Worm (Caenorhabditis elegans) whole organism, young adult: ENCODE results near the gene Y47D3A.1.

Source experiments
- F22D6.2 ChIP-seq: sonication (generic microtip); optimal IDR thresholded peaks from 2 replicates; lab custom pipeline; 2016; ENCODE audit warnings: mild to moderate bottlenecking, missing genetic modification characterization, missing compliant biosample characterization
- F23B12.7 ChIP-seq: sonication (generic microtip); optimal IDR thresholded peaks from 2 replicates; lab custom pipeline; 2017; ENCODE audit warnings: missing genetic modification characterization, mild to moderate bottlenecking, missing compliant biosample characterization, antibody characterized with exemption, moderate library complexity; ENCODE audit not compliant: insufficient read depth
- F33H1.4 ChIP-seq: fragments of 200-800 bp; sonication (Bioruptor generic); IDR thresholded peaks from 2 replicates; pipeline ENCODE4 v1.3.6; 2022; ENCODE audit warnings: missing genetic modification reagents, missing genetic modification characterization, missing compliant biosample characterization
- F37B4.10 ChIP-seq: fragments of 200-800 bp; sonication (Bioruptor generic); IDR thresholded peaks from 2 replicates; pipeline ENCODE4 v1.3.6; 2022; ENCODE audit warnings: missing genetic modification characterization, missing compliant biosample characterization
- F39B2.1 ChIP-seq: fragments of 200-800 bp; sonication (Bioruptor generic); IDR thresholded peaks from 2 replicates; pipeline ENCODE4 v1.3.6; 2022; ENCODE audit warnings: missing genetic modification reagents, missing genetic modification characterization, missing compliant biosample characterization
- F49E8.2 ChIP-seq: sonication (generic microtip); optimal IDR thresholded peaks from 3 replicates; lab custom pipeline; 2017; ENCODE audit warnings: missing genetic modification characterization, mild to moderate bottlenecking, missing compliant biosample characterization, antibody characterized with exemption, moderate library complexity; ENCODE audit not compliant: insufficient read depth
- F57A8.1 ChIP-seq: fragments of 200-800 bp; sonication (Bioruptor generic); optimal IDR thresholded peaks from 2 replicates; lab custom pipeline; 2018; ENCODE audit warnings: mild to moderate bottlenecking, missing genetic modification characterization, moderate library complexity, missing compliant biosample characterization
- T26A5.8 ChIP-seq: sonication (generic microtip); optimal IDR thresholded peaks from 2 replicates; lab custom pipeline; 2016; ENCODE audit warnings: missing genetic modification characterization, missing compliant biosample characterization
- Y56A3A.18 ChIP-seq: fragments of 200-800 bp; sonication (Bioruptor generic); IDR thresholded peaks from 2 replicates; pipeline ENCODE4 v1.3.6; 2022; ENCODE audit warnings: missing genetic modification reagents, missing genetic modification characterization, missing compliant biosample characterization
- Y95B8A.8 ChIP-seq: fragments of 200-800 bp; sonication (Bioruptor generic); IDR thresholded peaks from 2 replicates; pipeline ENCODE4 v1.3.6; 2022; ENCODE audit warnings: missing genetic modification reagents, missing genetic modification characterization, missing compliant biosample characterization
- ama-1 ChIP-seq, 3 experiments: fragments of 150-350 bp in 1 of 3; sonication (generic microtip) in 2 of 3; optimal IDR thresholded peaks; 2 replicates each; lab custom pipeline; 2014 to 2018; ENCODE audit warnings: missing biosample characterization in 2 of 3, missing genetic modification characterization in 2 of 3, missing genetic modification reagents in 2 of 3
- aptf-3 ChIP-seq: fragments of 200-800 bp; sonication (Bioruptor generic); IDR thresholded peaks from 2 replicates; pipeline ENCODE4 v1.3.6; 2022; ENCODE audit warnings: missing genetic modification characterization, missing compliant biosample characterization
- atf-7 ChIP-seq: sonication (generic microtip); optimal IDR thresholded peaks from 2 replicates; lab custom pipeline; 2017; ENCODE audit warnings: mild to moderate bottlenecking, missing genetic modification characterization, missing compliant biosample characterization
- attf-5 ChIP-seq: fragments of 200-800 bp; sonication (Bioruptor generic); optimal IDR thresholded peaks from 2 replicates; lab custom pipeline; 2018; ENCODE audit warnings: mild to moderate bottlenecking, missing genetic modification characterization, missing compliant biosample characterization
- bed-1 ChIP-seq: fragments of 200-800 bp; sonication (Bioruptor generic); IDR thresholded peaks from 2 replicates; pipeline ENCODE4 v1.3.6; 2022; ENCODE audit warnings: missing genetic modification reagents, missing genetic modification characterization, missing compliant biosample characterization
- bed-2 ChIP-seq: fragments of 200-800 bp; sonication (Bioruptor generic); IDR thresholded peaks from 2 replicates; pipeline ENCODE4 v1.3.6; 2022; ENCODE audit warnings: missing genetic modification reagents, missing genetic modification characterization, missing compliant biosample characterization
- cebp-2 ChIP-seq: fragments of 200-800 bp; sonication (Bioruptor generic); IDR thresholded peaks from 2 replicates; pipeline ENCODE4 v1.3.6; 2022; ENCODE audit warnings: missing genetic modification characterization, missing compliant biosample characterization
- ceh-100 ChIP-seq: fragments of 200-800 bp; sonication (Bioruptor generic); IDR thresholded peaks from 2 replicates; pipeline ENCODE4 v1.3.6; 2022; ENCODE audit warnings: missing genetic modification reagents, missing genetic modification characterization, missing compliant biosample characterization
- ceh-27 ChIP-seq: fragments of 200-800 bp; sonication (Bioruptor generic); optimal IDR thresholded peaks from 2 replicates; lab custom pipeline; 2018; ENCODE audit warnings: mild to moderate bottlenecking, missing genetic modification characterization, moderate library complexity, missing compliant biosample characterization
- ceh-79 ChIP-seq: sonication (generic microtip); optimal IDR thresholded peaks from 2 replicates; lab custom pipeline; 2017; ENCODE audit warnings: mild to moderate bottlenecking, missing genetic modification characterization, missing compliant biosample characterization
- die-1 ChIP-seq: sonication (generic microtip); optimal IDR thresholded peaks from 2 replicates; lab custom pipeline; 2016; ENCODE audit warnings: missing genotype, mild to moderate bottlenecking, missing genetic modification characterization, missing compliant biosample characterization
- dox-1 ChIP-seq: fragments of 200-800 bp; sonication (Bioruptor generic); IDR thresholded peaks from 2 replicates; pipeline ENCODE4 v1.3.6; 2022; ENCODE audit warnings: missing genetic modification reagents, missing genetic modification characterization, missing compliant biosample characterization
- ekl-4 ChIP-seq: fragments of 200-800 bp; sonication (Bioruptor generic); IDR thresholded peaks from 2 replicates; pipeline ENCODE4 v1.3.6; 2022; ENCODE audit warnings: missing genetic modification reagents, missing genetic modification characterization, missing compliant biosample characterization
- gei-17 ChIP-seq: fragments of 200-800 bp; sonication (Bioruptor generic); optimal IDR thresholded peaks from 2 replicates; lab custom pipeline; 2018; ENCODE audit warnings: mild to moderate bottlenecking, missing genetic modification characterization, missing compliant biosample characterization
- hlh-12 ChIP-seq: sonication (generic microtip); optimal IDR thresholded peaks from 2 replicates; lab custom pipeline; 2016; ENCODE audit warnings: missing genetic modification characterization, missing compliant biosample characterization
- hlh-26 ChIP-seq: fragments of 200-800 bp; sonication (Bioruptor generic); conservative IDR thresholded peaks from 2 replicates; pipeline ENCODE4 v1.3.6; 2022; ENCODE audit warnings: missing genetic modification reagents, missing genetic modification characterization, missing compliant biosample characterization
- hsf-1 ChIP-seq: fragments of 200-800 bp; sonication (Bioruptor generic); IDR thresholded peaks from 2 replicates; pipeline ENCODE4 v1.3.6; 2022; ENCODE audit warnings: missing genetic modification reagents, missing genetic modification characterization, missing compliant biosample characterization
- let-526 ChIP-seq: fragments of 200-800 bp; sonication (Bioruptor generic); IDR thresholded peaks from 2 replicates; pipeline ENCODE4 v1.3.6; 2022; ENCODE audit warnings: missing genetic modification reagents, missing genetic modification characterization, missing compliant biosample characterization
- let-607 ChIP-seq, 2 experiments: fragments of 200-800 bp in 1 of 2; sonication (Bioruptor generic) in 1 of 2; sonication (generic microtip) in 1 of 2; optimal IDR thresholded peaks; 2 replicates each; lab custom pipeline; 2016 to 2018; ENCODE audit warnings: mild to moderate bottlenecking in 2 of 2, missing compliant biosample characterization in 2 of 2, missing genetic modification characterization in 2 of 2, moderate library complexity in 2 of 2, missing genotype in 1 of 2
- lin-26 ChIP-seq: fragments of 200-800 bp; sonication (Bioruptor generic); IDR thresholded peaks from 2 replicates; pipeline ENCODE4 v1.3.6; 2022; ENCODE audit warnings: missing genetic modification reagents, missing genetic modification characterization, missing compliant biosample characterization
- lin-35 ChIP-seq, 3 experiments: fragments of 150-350 bp in 2 of 3; sonication (generic microtip) in 1 of 3; optimal IDR thresholded peaks; 2 replicates each; lab custom pipeline; 2014 to 2018; ENCODE audit warnings: missing biosample characterization in 3 of 3, missing genetic modification characterization in 3 of 3, missing genetic modification reagents in 3 of 3
- lin-40 ChIP-seq: sonication (generic microtip); optimal IDR thresholded peaks from 2 replicates; lab custom pipeline; 2016; ENCODE audit warnings: missing genetic modification characterization, mild to moderate bottlenecking, missing compliant biosample characterization, missing genotype, missing genetic modification reagents
- nfya-1 ChIP-seq: sonication (generic microtip); optimal IDR thresholded peaks from 2 replicates; lab custom pipeline; 2017; ENCODE audit warnings: antibody characterized with exemption, missing compliant biosample characterization, missing genetic modification characterization, borderline replicate concordance; ENCODE audit not compliant: insufficient read depth
- nfya-2 ChIP-seq: fragments of 200-800 bp; sonication (Bioruptor generic); IDR thresholded peaks from 2 replicates; pipeline ENCODE4 v1.3.6; 2022; ENCODE audit warnings: missing genetic modification reagents, missing genetic modification characterization, missing compliant biosample characterization
- nhr-120 ChIP-seq: fragments of 200-800 bp; sonication (Bioruptor generic); IDR thresholded peaks from 2 replicates; pipeline ENCODE4 v1.3.6; 2022; ENCODE audit warnings: missing genetic modification characterization, missing compliant biosample characterization
- nhr-179 ChIP-seq: sonication (generic microtip); optimal IDR thresholded peaks from 2 replicates; lab custom pipeline; 2016; ENCODE audit warnings: mild to moderate bottlenecking, missing genetic modification characterization, missing compliant biosample characterization
- nhr-90 ChIP-seq: sonication (generic microtip); optimal IDR thresholded peaks from 2 replicates; lab custom pipeline; 2016; ENCODE audit warnings: missing genotype, mild to moderate bottlenecking, missing genetic modification characterization, missing compliant biosample characterization
- repo-1 ChIP-seq: sonication (generic microtip); optimal IDR thresholded peaks from 2 replicates; lab custom pipeline; 2017; ENCODE audit warnings: mild to moderate bottlenecking, missing genetic modification characterization, missing compliant biosample characterization
- rpc-1 ChIP-seq, 2 experiments: fragments of 150-350 bp in 1 of 2; sonication (generic microtip) in 1 of 2; optimal IDR thresholded peaks; 2 replicates each; lab custom pipeline; 2014 to 2018; ENCODE audit warnings: missing biosample characterization in 1 of 2, missing genetic modification characterization in 1 of 2, missing genetic modification reagents in 1 of 2, missing genotype in 1 of 2
- snpc-1.3 ChIP-seq: sonication (generic microtip); optimal IDR thresholded peaks from 2 replicates; lab custom pipeline; 2017; ENCODE audit warnings: missing genetic modification characterization, mild to moderate bottlenecking, missing compliant biosample characterization, antibody characterized with exemption, moderate library complexity, missing genotype, missing genetic modification reagents; ENCODE audit not compliant: insufficient read depth
- snpc-4 ChIP-seq, 5 experiments: fragments of 150-350 bp in 1 of 5; sonication (generic microtip) in 4 of 5; optimal IDR thresholded peaks; 2 replicates each; lab custom pipeline; 2014 to 2018; ENCODE audit warnings: missing genetic modification characterization in 5 of 5, missing biosample characterization in 3 of 5, antibody characterized with exemption in 2 of 5, mild to moderate bottlenecking in 2 of 5, missing compliant biosample characterization in 2 of 5, missing genotype in 2 of 5, moderate library complexity in 2 of 5, missing genetic modification reagents in 1 of 5
- unc-130 ChIP-seq: sonication (generic microtip); optimal IDR thresholded peaks from 2 replicates; lab custom pipeline; 2016; ENCODE audit warnings: missing genetic modification reagents, missing genetic modification characterization, missing compliant biosample characterization
- unc-62 ChIP-seq: fragments of 150-350 bp; optimal IDR thresholded peaks from 2 replicates; lab custom pipeline; 2014; ENCODE audit warnings: missing biosample characterization, missing genetic modification reagents, missing genetic modification characterization
- ztf-18 ChIP-seq: sonication (generic microtip); optimal IDR thresholded peaks from 2 replicates; lab custom pipeline; 2016; ENCODE audit warnings: missing genotype, mild to moderate bottlenecking, missing genetic modification characterization, missing compliant biosample characterization
- ztf-3 ChIP-seq: fragments of 200-800 bp; sonication (Bioruptor generic); optimal IDR thresholded peaks from 2 replicates; lab custom pipeline; 2018; ENCODE audit warnings: mild to moderate bottlenecking, missing genetic modification characterization, missing compliant biosample characterization
- ztf-6 ChIP-seq: fragments of 200-800 bp; sonication (Bioruptor generic); IDR thresholded peaks from 2 replicates; pipeline ENCODE4 v1.3.6; 2022; ENCODE audit warnings: missing genetic modification reagents, missing genetic modification characterization, missing compliant biosample characterization

Y47D3A.1 gene

DNA sequence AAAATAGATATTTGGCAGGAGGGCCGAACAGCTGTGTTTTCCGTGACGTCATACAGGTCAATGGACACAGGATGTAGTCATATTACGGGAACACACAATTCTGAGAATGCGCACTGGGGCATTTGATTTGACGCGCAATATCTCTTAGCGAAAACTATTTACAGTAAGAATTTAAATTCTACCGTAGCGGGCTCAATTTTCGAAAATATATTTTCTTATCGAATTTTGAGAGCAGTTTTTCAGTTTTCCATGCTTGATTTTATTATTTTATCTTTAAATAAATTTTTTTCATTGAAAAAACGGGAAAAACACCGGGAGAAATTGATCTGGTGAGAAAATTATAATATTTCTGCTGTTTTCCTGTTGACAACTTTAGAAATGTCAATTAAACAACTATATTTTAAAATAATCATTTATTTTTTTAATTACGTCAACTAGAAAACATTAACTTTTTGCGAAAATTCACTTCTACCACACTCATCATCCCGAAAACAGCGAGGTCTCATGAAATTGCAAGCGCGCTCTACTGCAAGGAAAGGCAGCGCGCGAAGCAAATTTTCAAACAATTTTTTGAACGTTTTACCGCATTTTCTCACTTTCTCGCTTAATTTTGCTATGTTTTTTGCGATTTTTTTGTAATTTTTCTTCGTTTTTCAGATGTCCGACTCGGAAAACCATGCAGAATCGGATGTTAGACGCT, at the start of gene Y47D3A.1, which contains the start of gene pola-1:
TSS of gene Y47D3A.1 (minus strand) at position 51 of the 700 bp plus-strand sequence.
TSS of gene pola-1 (plus strand) at position 658 of the 700 bp plus-strand sequence.
- no peak for TF ChIP-seq F37B4.10 (GFP tag; lab: Robert Waterston, UW)
- TF ChIP-seq dox-1 (GFP tag; lab: Robert Waterston, UW): peak; percentile 90
- TF ChIP-seq cebp-2 (GFP tag; lab: Robert Waterston, UW): no peak
- TF ChIP-seq snpc-1.3: peak; percentile 55
- TF ChIP-seq die-1 (tag; lab: Kevin White, UChicago): peak; percentile 1
- TF ChIP-seq lin-35 (GFP tag; optimal IDR thresholded peaks at IDR 0.05; lab: Kevin White, UChicago): peak in 2 of 3 experiments; percentile 23 to 82
- no peak for TF ChIP-seq unc-62
- TF ChIP-seq unc-130: peak; percentile 69
- TF ChIP-seq ztf-3: no peak
- TF ChIP-seq nhr-120: no peak
- TF ChIP-seq F49E8.2 (tag; lab: Kevin White, UChicago): peak; percentile 49
- no peak for TF ChIP-seq Y56A3A.18 (GFP tag; lab: Robert Waterston, UW)
- no peak for TF ChIP-seq rpc-1 (optimal IDR thresholded peaks at IDR 0.05; lab: Kevin White, UChicago)
- TF ChIP-seq rpc-1 (tag; optimal IDR thresholded peaks at IDR 0.05; lab: Kevin White, UChicago): no peak
- TF ChIP-seq hlh-26 (GFP tag; lab: Robert Waterston, UW): no peak
- no peak for TF ChIP-seq F57A8.1
- TF ChIP-seq aptf-3 (GFP tag; lab: Robert Waterston, UW): no peak
- no peak for TF ChIP-seq ekl-4
- TF ChIP-seq hlh-12 (tag; lab: Kevin White, UChicago): no peak
- no peak for TF ChIP-seq bed-1
- TF ChIP-seq hsf-1 (GFP tag; lab: Robert Waterston, UW): 0 out of 2 replicates have a peak, but pooled peaks have one; percentile 42
- no peak for TF ChIP-seq gei-17 (GFP tag; lab: Kevin White, UChicago)
- TF ChIP-seq ama-1 (optimal IDR thresholded peaks at IDR 0.05; lab: Kevin White, UChicago): no peak
- TF ChIP-seq ama-1 (GFP tag; optimal IDR thresholded peaks at IDR 0.05; lab: Kevin White, UChicago): no peak
- TF ChIP-seq lin-40: no peak
- TF ChIP-seq ztf-18 (tag; lab: Kevin White, UChicago): peak; percentile 38
- TF ChIP-seq nfya-1 (tag; lab: Kevin White, UChicago): no peak
- TF ChIP-seq nfya-2 (GFP tag; lab: Robert Waterston, UW): no peak
- TF ChIP-seq atf-7 (tag; lab: Kevin White, UChicago): no peak
- TF ChIP-seq F23B12.7 (tag; lab: Kevin White, UChicago): peak; percentile 76
- TF ChIP-seq bed-2: peak; percentile 63; the same call in 1 of the 2 replicates
- TF ChIP-seq ztf-6: no peak
- TF ChIP-seq F39B2.1 (GFP tag; lab: Robert Waterston, UW): no peak
- TF ChIP-seq attf-5 (GFP tag; lab: Kevin White, UChicago): peak; percentile 81
- TF ChIP-seq ceh-27: peak; percentile 84
- no peak for TF ChIP-seq T26A5.8 (tag; lab: Kevin White, UChicago)
- TF ChIP-seq lin-26: no peak
- no peak for TF ChIP-seq nhr-90
- TF ChIP-seq let-526: no peak
- TF ChIP-seq ceh-79 (tag; lab: Kevin White, UChicago): no peak
- peak; percentile 51 for TF ChIP-seq F33H1.4 (GFP tag; lab: Robert Waterston, UW)
- no peak for TF ChIP-seq F22D6.2
- TF ChIP-seq Y95B8A.8 (GFP tag; lab: Robert Waterston, UW): peak; percentile 66; the same call in 1 of the 2 replicates
- peak; percentile 98 for TF ChIP-seq ceh-100
- TF ChIP-seq let-607 (tag; optimal IDR thresholded peaks at IDR 0.05; lab: Kevin White, UChicago): no peak
- TF ChIP-seq snpc-4 (GFP tag; optimal IDR thresholded peaks at IDR 0.05; lab: Kevin White, UChicago): no peak
- TF ChIP-seq snpc-4 (tag; optimal IDR thresholded peaks at IDR 0.05; lab: Kevin White, UChicago): peak in 3 of 4 experiments; percentile 9 to 65 (median 55)
- no peak for TF ChIP-seq repo-1 (tag; lab: Kevin White, UChicago)
- TF ChIP-seq nhr-179 (tag; lab: Kevin White, UChicago): no peak
